Fruit fly (Drosophila melanogaster): ENCODE measurements around the gene RasGAP1.

DNA sequence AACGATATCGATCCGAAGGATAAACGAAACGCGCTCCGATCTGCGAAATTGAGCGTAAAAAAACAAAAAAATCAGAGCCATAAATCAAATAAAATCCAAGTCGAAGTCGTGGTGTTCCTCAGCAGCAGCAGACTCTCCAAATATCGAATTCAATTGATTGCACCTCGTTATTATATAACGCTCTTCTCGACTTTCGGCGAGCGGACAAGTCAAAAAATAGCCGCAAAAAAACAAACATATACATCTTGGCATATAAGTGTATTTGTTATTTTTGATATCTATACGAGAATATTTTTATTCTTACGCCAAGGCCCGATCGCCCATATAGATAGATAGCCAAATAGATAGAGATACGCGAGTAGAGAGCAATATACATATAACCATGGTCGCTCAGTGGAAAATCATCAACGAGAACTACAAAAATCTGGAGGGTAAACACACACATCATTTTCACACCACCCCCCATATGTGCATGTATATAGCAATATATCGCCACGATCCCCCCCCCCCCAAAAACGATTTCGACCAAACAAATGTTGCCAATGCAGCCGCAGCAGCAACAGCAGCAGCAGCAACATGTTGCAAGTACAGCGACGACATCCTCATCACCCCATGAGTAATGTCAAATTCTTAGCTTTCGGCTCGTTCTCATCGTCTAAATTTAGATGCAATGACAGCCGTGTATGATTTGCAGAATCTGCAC lies 25.3 kb downstream of the RasGAP1 start:
- no peak for TF ChIP-seq chif (GFP tag; optimal IDR thresholded peaks at IDR 0.05)
- TF ChIP-seq ranshi (GFP tag; IDR thresholded peaks at IDR 0.05), result no peak
- TF ChIP-seq Kr (GFP tag; optimal IDR thresholded peaks at IDR 0.05), result no peak
- no peak for TF ChIP-seq Dbx (GFP tag; IDR thresholded peaks at IDR 0.05)
- no peak for TF ChIP-seq CG7928 (GFP tag; optimal IDR thresholded peaks at IDR 0.05)
- TF ChIP-seq Doc2 (GFP tag; IDR thresholded peaks at IDR 0.05), result no peak
- TF ChIP-seq fu2 (GFP tag; optimal IDR thresholded peaks at IDR 0.05), result no peak
- TF ChIP-seq CG16779 (GFP tag; IDR thresholded peaks at IDR 0.05), result no peak

All from whole organism, embryonic.